Fruit fly (Drosophila melanogaster): ENCODE measurements around the gene Root.

DNA sequence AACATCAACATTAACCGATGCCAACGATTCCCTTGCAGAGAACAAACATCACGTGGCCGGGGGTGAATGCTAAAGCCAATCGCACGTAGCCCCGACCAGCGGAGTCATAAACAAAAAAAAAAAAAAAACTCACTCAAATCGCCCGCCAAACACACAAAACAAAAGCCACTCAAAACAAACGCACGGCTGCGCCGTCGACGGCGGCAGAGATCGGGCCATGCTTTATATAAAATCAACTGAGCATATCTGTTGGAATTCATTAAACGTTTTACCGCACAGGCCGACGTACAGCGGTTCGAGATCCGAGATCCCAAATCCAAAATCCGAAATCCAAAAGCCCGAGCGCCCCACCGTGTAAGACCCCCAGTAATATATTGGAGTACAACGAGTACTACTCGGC is 59.3 kb downstream of the Root start, which contains the start of gene CG13606:
- TF ChIP-seq CG8478 (optimal IDR thresholded peaks at IDR 0.05): no peak
- no peak for TF ChIP-seq usp (GFP tag; optimal IDR thresholded peaks at IDR 0.05)

Data from whole organism.